Worm (Caenorhabditis elegans) whole organism, L4/young adult: ENCODE data around the gene nhr-210.

Source experiments
- W03F9.2 ChIP-seq: fragments of 150-350 bp; optimal IDR thresholded peaks from 2 replicates; lab custom pipeline; 2014; ENCODE audit warnings: missing biosample characterization, missing genetic modification characterization
- him-1 ChIP-seq: sonication (generic microtip); optimal IDR thresholded peaks from 2 replicates; lab custom pipeline; 2016; ENCODE audit warnings: missing genotype, missing genetic modification reagents, missing genetic modification characterization, missing compliant biosample characterization

DNA sequence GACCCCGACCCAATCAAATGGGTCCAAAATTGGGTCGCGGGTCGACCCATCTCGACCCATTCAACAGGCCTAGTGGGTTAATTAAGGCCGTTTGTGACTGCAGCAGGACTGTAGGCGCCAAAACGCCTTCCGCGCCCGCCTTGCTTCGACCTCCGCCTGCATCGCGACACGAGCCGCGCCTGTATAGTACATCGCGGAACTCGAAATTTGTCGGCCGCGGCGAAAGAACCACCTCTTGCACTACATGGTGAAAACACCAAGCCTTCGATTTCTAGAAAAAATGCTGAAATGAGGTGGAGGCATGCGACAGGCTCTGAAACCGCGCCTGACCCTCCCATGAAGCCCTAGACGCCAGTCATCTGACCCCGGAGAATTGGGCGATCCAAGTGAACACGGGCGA, 31.4 kb downstream of the nhr-210 start:
- no peak for TF ChIP-seq him-1 (tag; lab: Kevin White, UChicago)
- TF ChIP-seq W03F9.2 (tag; lab: Kevin White, UChicago), result no peak
